Worm (Caenorhabditis elegans) whole organism, L2 larva: ENCODE results near the gene wdr-60.

Experiments
- C34F6.9 ChIP-seq: fragments of 150-350 bp; optimal IDR thresholded peaks from 2 replicates; lab custom pipeline; 2014; ENCODE audit warnings: missing biosample characterization, missing genetic modification characterization
- F13H6.1 ChIP-seq: sonication (generic microtip); optimal IDR thresholded peaks from 2 replicates; lab custom pipeline; 2016; ENCODE audit warnings: missing genetic modification characterization, missing compliant biosample characterization
- R02D3.7 ChIP-seq: fragments of 150-350 bp; optimal IDR thresholded peaks from 2 replicates; lab custom pipeline; 2014; ENCODE audit warnings: missing biosample characterization, missing genetic modification characterization
- Y55F3AM.14 ChIP-seq: fragments of 200-800 bp; sonication (Bioruptor generic); optimal IDR thresholded peaks from 2 replicates; lab custom pipeline; 2018; ENCODE audit warnings: mild to moderate bottlenecking, missing genetic modification characterization, missing compliant biosample characterization
- ZK546.5 ChIP-seq: sonication (generic microtip); optimal IDR thresholded peaks from 2 replicates; lab custom pipeline; 2017; ENCODE audit warnings: missing biosample characterization, missing genetic modification characterization
- alr-1 ChIP-seq: fragments of 150-350 bp; optimal IDR thresholded peaks from 2 replicates; lab custom pipeline; 2014; ENCODE audit warnings: missing biosample characterization, missing genetic modification characterization
- aly-2 ChIP-seq: fragments of 150-350 bp; optimal IDR thresholded peaks from 2 replicates; lab custom pipeline; 2014; ENCODE audit warnings: missing biosample characterization, missing genetic modification characterization
- ama-1 ChIP-seq: fragments of 150-350 bp; optimal IDR thresholded peaks from 2 replicates; lab custom pipeline; 2018; ENCODE audit warnings: inconsistent platforms
- blmp-1 ChIP-seq: sonication (generic microtip); optimal IDR thresholded peaks from 2 replicates; lab custom pipeline; 2017; ENCODE audit warnings: missing genetic modification characterization, mild to moderate bottlenecking, missing compliant biosample characterization, antibody characterized with exemption, moderate library complexity; ENCODE audit not compliant: insufficient read depth
- ceh-16 ChIP-seq: fragments of 150-350 bp; optimal IDR thresholded peaks from 2 replicates; lab custom pipeline; 2014; ENCODE audit warnings: missing biosample characterization, missing genetic modification characterization
- ceh-82 ChIP-seq: fragments of 150-350 bp; optimal IDR thresholded peaks from 2 replicates; lab custom pipeline; 2014; ENCODE audit warnings: missing biosample characterization, missing genetic modification characterization
- crh-2 ChIP-seq: sonication (generic microtip); optimal IDR thresholded peaks from 2 replicates; lab custom pipeline; 2017; ENCODE audit warnings: missing biosample characterization, missing genetic modification characterization
- dmd-4 ChIP-seq: sonication (generic microtip); optimal IDR thresholded peaks from 2 replicates; lab custom pipeline; 2017; ENCODE audit warnings: missing biosample characterization, missing genetic modification characterization
- egl-27 ChIP-seq: sonication (generic microtip); optimal IDR thresholded peaks from 3 replicates; lab custom pipeline; 2017; ENCODE audit warnings: missing biosample characterization, missing genetic modification reagents, missing genetic modification characterization
- elt-1 ChIP-seq: fragments of 150-350 bp; optimal IDR thresholded peaks from 2 replicates; lab custom pipeline; 2014; ENCODE audit warnings: missing biosample characterization, missing genetic modification characterization
- elt-3 ChIP-seq: sonication (generic microtip); optimal IDR thresholded peaks from 2 replicates; lab custom pipeline; 2017; ENCODE audit warnings: missing biosample characterization, missing genetic modification characterization
- fos-1 ChIP-seq: fragments of 150-350 bp; optimal IDR thresholded peaks from 2 replicates; lab custom pipeline; 2014; ENCODE audit warnings: missing biosample characterization, missing genetic modification characterization
- gmeb-1 ChIP-seq: fragments of 150-350 bp; optimal IDR thresholded peaks from 2 replicates; lab custom pipeline; 2014; ENCODE audit warnings: missing biosample characterization, missing genetic modification characterization
- lin-11 ChIP-seq: fragments of 150-350 bp; sonication (generic microtip); optimal IDR thresholded peaks from 2 replicates; lab custom pipeline; 2014; ENCODE audit warnings: missing biosample characterization, missing genetic modification characterization, inconsistent platforms, mixed read lengths
- lin-13 ChIP-seq: fragments of 150-350 bp; optimal IDR thresholded peaks from 2 replicates; lab custom pipeline; 2014; ENCODE audit warnings: missing biosample characterization, missing genetic modification reagents, missing genetic modification characterization
- lin-39 ChIP-seq: fragments of 150-350 bp; optimal IDR thresholded peaks from 2 replicates; lab custom pipeline; 2014; ENCODE audit warnings: missing biosample characterization, missing genetic modification reagents, missing genetic modification characterization
- lsy-2 ChIP-seq, 2 experiments: fragments of 150-350 bp in 1 of 2; sonication (generic microtip) in 1 of 2; optimal IDR thresholded peaks; 2 replicates each; lab custom pipeline; 2014 to 2017; ENCODE audit warnings: missing biosample characterization in 2 of 2, missing genetic modification characterization in 2 of 2
- mab-5 ChIP-seq: fragments of 150-350 bp; optimal IDR thresholded peaks from 2 replicates; lab custom pipeline; 2014; ENCODE audit warnings: missing biosample characterization, missing genetic modification characterization
- mbf-1 ChIP-seq: sonication (generic microtip); optimal IDR thresholded peaks from 2 replicates; lab custom pipeline; 2017; ENCODE audit warnings: missing biosample characterization, missing genetic modification characterization
- mdl-1 ChIP-seq, 2 experiments: fragments of 150-350 bp in 1 of 2; sonication (generic microtip) in 1 of 2; optimal IDR thresholded peaks; 2 replicates each; lab custom pipeline; 2017; ENCODE audit warnings: missing biosample characterization in 2 of 2, missing genetic modification characterization in 2 of 2
- nhr-10 ChIP-seq: sonication (generic microtip); optimal IDR thresholded peaks from 2 replicates; lab custom pipeline; 2017; ENCODE audit warnings: missing biosample characterization, missing genetic modification characterization
- nhr-11 ChIP-seq: fragments of 150-350 bp; optimal IDR thresholded peaks from 2 replicates; lab custom pipeline; 2014; ENCODE audit warnings: missing biosample characterization, missing genetic modification characterization
- nhr-12 ChIP-seq: fragments of 150-350 bp; optimal IDR thresholded peaks from 2 replicates; lab custom pipeline; 2014; ENCODE audit warnings: missing biosample characterization, missing genetic modification characterization
- nhr-129 ChIP-seq: fragments of 150-350 bp; optimal IDR thresholded peaks from 2 replicates; lab custom pipeline; 2014; ENCODE audit warnings: missing biosample characterization, missing genetic modification characterization
- nhr-21 ChIP-seq: fragments of 150-350 bp; optimal IDR thresholded peaks from 2 replicates; lab custom pipeline; 2014; ENCODE audit warnings: missing biosample characterization, missing genetic modification characterization
- nhr-23 ChIP-seq: fragments of 150-350 bp; optimal IDR thresholded peaks from 2 replicates; lab custom pipeline; 2014; ENCODE audit warnings: missing biosample characterization, missing genetic modification reagents, missing genetic modification characterization
- nhr-237 ChIP-seq: fragments of 150-350 bp; optimal IDR thresholded peaks from 2 replicates; lab custom pipeline; 2014; ENCODE audit warnings: missing biosample characterization, missing genetic modification characterization
- nhr-25 ChIP-seq: fragments of 150-350 bp; sonication (generic microtip); optimal IDR thresholded peaks from 3 replicates; lab custom pipeline; 2014; ENCODE audit warnings: missing biosample characterization, missing genetic modification characterization
- nhr-6 ChIP-seq: fragments of 150-350 bp; optimal IDR thresholded peaks from 2 replicates; lab custom pipeline; 2014; ENCODE audit warnings: missing biosample characterization, missing genetic modification characterization
- nhr-77 ChIP-seq: fragments of 150-350 bp; optimal IDR thresholded peaks from 2 replicates; lab custom pipeline; 2014; ENCODE audit warnings: missing biosample characterization, missing genetic modification characterization
- peb-1 ChIP-seq: fragments of 150-350 bp; optimal IDR thresholded peaks from 2 replicates; lab custom pipeline; 2014; ENCODE audit warnings: missing biosample characterization, missing genetic modification characterization
- sem-4 ChIP-seq: fragments of 150-350 bp; optimal IDR thresholded peaks from 2 replicates; lab custom pipeline; 2014; ENCODE audit warnings: missing biosample characterization, missing genetic modification reagents, missing genetic modification characterization
- skn-1 ChIP-seq: sonication (generic microtip); optimal IDR thresholded peaks from 2 replicates; lab custom pipeline; 2017; ENCODE audit warnings: missing biosample characterization, missing genetic modification characterization
- sma-3 ChIP-seq: sonication (generic microtip); optimal IDR thresholded peaks from 2 replicates; lab custom pipeline; 2016; ENCODE audit warnings: missing genetic modification reagents, missing genetic modification characterization, missing compliant biosample characterization
- sma-9 ChIP-seq, 2 experiments: fragments of 150-350 bp in 1 of 2; sonication (generic microtip) in 1 of 2; optimal IDR thresholded peaks; 2 replicates each; lab custom pipeline; 2014 to 2016; ENCODE audit warnings: missing genetic modification characterization in 2 of 2, mild to moderate bottlenecking in 1 of 2, missing biosample characterization in 1 of 2, missing compliant biosample characterization in 1 of 2, missing genetic modification reagents in 1 of 2, moderate library complexity in 1 of 2
- snpc-4 ChIP-seq: fragments of 150-350 bp; optimal IDR thresholded peaks from 2 replicates; lab custom pipeline; 2014; ENCODE audit warnings: missing biosample characterization, missing genetic modification characterization
- unc-39 ChIP-seq: fragments of 150-350 bp; optimal IDR thresholded peaks from 2 replicates; lab custom pipeline; 2014; ENCODE audit warnings: missing biosample characterization, missing genetic modification characterization
- unc-55 ChIP-seq: fragments of 150-350 bp; sonication (generic microtip); optimal IDR thresholded peaks from 3 replicates; lab custom pipeline; 2014; ENCODE audit warnings: missing biosample characterization, missing genetic modification reagents, missing genetic modification characterization
- unc-62 ChIP-seq: fragments of 150-350 bp; optimal IDR thresholded peaks from 2 replicates; lab custom pipeline; 2014; ENCODE audit warnings: missing biosample characterization, missing genetic modification reagents, missing genetic modification characterization
- zag-1 ChIP-seq: fragments of 150-350 bp; optimal IDR thresholded peaks from 2 replicates; lab custom pipeline; 2014; ENCODE audit warnings: missing biosample characterization, missing genetic modification characterization
- ztf-1 ChIP-seq: fragments of 200-800 bp; sonication (Bioruptor generic); conservative IDR thresholded peaks from 2 replicates; pipeline ENCODE4 v1.3.6; 2022; ENCODE audit warnings: missing genetic modification characterization, missing compliant biosample characterization
- ztf-11 ChIP-seq: sonication (generic microtip); optimal IDR thresholded peaks from 2 replicates; lab custom pipeline; 2017; ENCODE audit warnings: missing biosample characterization, missing genetic modification characterization
- ztf-4 ChIP-seq: fragments of 150-350 bp; optimal IDR thresholded peaks from 2 replicates; lab custom pipeline; 2014; ENCODE audit warnings: missing biosample characterization, missing genetic modification characterization

Gene wdr-60

ce11 chrIII:4962886-4963285 lies 24.1 kb upstream of the wdr-60 start, which contains the start of gene C27F2.9:
TSS of gene C27F2.9 (minus strand) at chrIII:4963044.
- TF ChIP-seq mab-5 (peak; percentile 84), mbf-1 (tag; lab: Kevin White, UChicago) (peak; percentile 26), nhr-6 (peak; percentile 72), ztf-11 (tag; lab: Kevin White, UChicago) (no peak), nhr-12 (tag; lab: Kevin White, UChicago) (no peak), nhr-11 (tag; lab: Kevin White, UChicago) (no peak), lsy-2 (tag; optimal IDR thresholded peaks at IDR 0.05; lab: Kevin White, UChicago) (peak; percentile 89 to 94), aly-2 (tag; lab: Kevin White, UChicago) (no peak), lin-13 (GFP tag; lab: Kevin White, UChicago) (peak; percentile 89), peb-1 (tag; lab: Kevin White, UChicago) (no peak), elt-3 (no peak), mdl-1 (tag; optimal IDR thresholded peaks at IDR 0.05; lab: Kevin White, UChicago) (peak in 1 of 2 experiments; percentile 34), R02D3.7 (tag; lab: Kevin White, UChicago) (peak; percentile 37), snpc-4 (tag; lab: Kevin White, UChicago) (peak; percentile 71), skn-1 (tag; lab: Kevin White, UChicago) (no peak), nhr-23 (tag; lab: Kevin White, UChicago) (no peak), crh-2 (peak; percentile 93), zag-1 (tag; lab: Kevin White, UChicago) (peak; percentile 40), nhr-21 (tag; lab: Kevin White, UChicago) (peak; percentile 75), nhr-129 (tag; lab: Kevin White, UChicago) (peak; percentile 78), lin-11 (tag; lab: Kevin White, UChicago) (peak; percentile 62), Y55F3AM.14 (peak; percentile 20), egl-27 (no peak), unc-62 (GFP tag; lab: Kevin White, UChicago) (no peak), ZK546.5 (peak; percentile 2), F13H6.1 (tag; lab: Kevin White, UChicago) (peak; percentile 85), lin-39 (tag; lab: Kevin White, UChicago) (no peak), ceh-16 (peak; percentile 11), ceh-82 (tag; lab: Kevin White, UChicago) (peak; percentile 36), elt-1 (tag; lab: Kevin White, UChicago) (no peak), fos-1 (tag; lab: Kevin White, UChicago) (peak; percentile 73), sem-4 (tag; lab: Kevin White, UChicago) (peak; percentile 80), nhr-77 (tag; lab: Kevin White, UChicago) (peak; percentile 76), dmd-4 (tag; lab: Kevin White, UChicago) (peak; percentile 27), C34F6.9 (tag; lab: Kevin White, UChicago) (peak; percentile 97), blmp-1 (tag; lab: Kevin White, UChicago) (peak; percentile 63), ama-1 (lab: Kevin White, UChicago) (peak; percentile 73), ztf-4 (peak; percentile 55), unc-39 (tag; lab: Kevin White, UChicago) (no peak), unc-55 (GFP tag; lab: Kevin White, UChicago) (peak; percentile 95), nhr-237 (tag; lab: Kevin White, UChicago) (no peak), nhr-10 (peak; percentile 55), ztf-1 (GFP tag; lab: Robert Waterston, UW) (no peak), nhr-25 (tag; lab: Kevin White, UChicago) (no peak), gmeb-1 (tag; lab: Kevin White, UChicago) (peak; percentile 100), sma-3 (GFP tag; lab: Kevin White, UChicago) (peak; percentile 90), alr-1 (no peak), sma-9 (GFP tag; optimal IDR thresholded peaks at IDR 0.05; lab: Kevin White, UChicago) (peak; percentile 92), sma-9 (tag; optimal IDR thresholded peaks at IDR 0.05; lab: Kevin White, UChicago) (no peak)
